Comparison of ENCODE assay signal across 1 fruit fly cellular context in the genomic region with DNA sequence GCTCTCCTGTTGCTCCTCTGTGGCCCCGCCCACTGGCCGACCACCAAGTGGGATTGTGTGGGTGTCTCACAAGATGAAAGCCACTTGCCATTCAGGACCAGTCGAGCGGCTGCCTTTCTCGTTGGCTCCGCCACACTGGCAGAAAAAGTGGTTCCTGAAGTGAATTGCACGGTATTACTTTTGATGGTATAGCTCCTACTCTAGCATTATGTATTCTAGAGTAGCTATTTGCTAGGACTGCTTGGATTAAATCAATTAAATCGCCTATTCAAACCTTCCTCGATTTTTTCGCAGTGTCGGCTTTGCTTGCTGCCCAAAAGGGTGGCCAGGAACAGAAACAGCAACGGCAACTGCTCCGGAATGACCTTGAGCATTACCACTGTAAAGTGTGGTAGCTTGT.
TF ChIP-seq lines count a peak whose summit lies in the region.

No protein-coding gene starts in this region.

TF ChIP-seq in whole organism, embryonic, 481 proteins besides CTCF, POLR2A, EP300 and RAD21 (continued from another document and continues in another):
- TF ChIP-seq Myb (GFP tag; optimal IDR thresholded peaks at IDR 0.05; lab: Kevin White, UChicago): no peak
- peak; percentile 33; the same call in 1 of the 2 replicates for TF ChIP-seq Drgx (GFP tag; IDR thresholded peaks at IDR 0.05; lab: Robert Waterston, UW)
- peak; percentile 53 for TF ChIP-seq HHEX (GFP tag; optimal IDR thresholded peaks at IDR 0.05; lab: Kevin White, UChicago)
- TF ChIP-seq bab2 (GFP tag; optimal IDR thresholded peaks at IDR 0.05; lab: Kevin White, UChicago): peak; percentile 86
- no peak for TF ChIP-seq tna (GFP tag; IDR thresholded peaks at IDR 0.05; lab: Robert Waterston, UW; ENCODE audit: partially characterized antibody)
- TF ChIP-seq CG13296 (GFP tag; optimal IDR thresholded peaks at IDR 0.05; lab: Kevin White, UChicago): peak; percentile 52
- TF ChIP-seq Atf3 (GFP tag; optimal IDR thresholded peaks at IDR 0.05; lab: Kevin White, UChicago): no peak
- no peak for TF ChIP-seq z (GFP tag; IDR thresholded peaks at IDR 0.05; lab: Robert Waterston, UW)
- peak; percentile 19 for TF ChIP-seq CG7556 (GFP tag; optimal IDR thresholded peaks at IDR 0.05; lab: Kevin White, UChicago)
- peak; percentile 41; the same call in 1 of the 2 replicates for TF ChIP-seq Ada2b (GFP tag; IDR thresholded peaks at IDR 0.05; lab: Robert Waterston, UW)
- TF ChIP-seq CG11085 (GFP tag; IDR thresholded peaks at IDR 0.05; lab: Robert Waterston, UW): 0 out of 2 replicates have a peak, but pooled peaks have one; percentile 40
- no peak for TF ChIP-seq CG30403 (GFP tag; optimal IDR thresholded peaks at IDR 0.05; lab: Kevin White, UChicago)
- peak; percentile 76 for TF ChIP-seq sens (GFP tag; lab: Kevin White, UChicago)
- TF ChIP-seq CG7271 (tag; optimal IDR thresholded peaks at IDR 0.05; lab: Kevin White, UChicago): no peak
- TF ChIP-seq twi (tag; optimal IDR thresholded peaks at IDR 0.05; lab: Kevin White, UChicago): no peak
- no peak for TF ChIP-seq chif (GFP tag; optimal IDR thresholded peaks at IDR 0.05; lab: Kevin White, UChicago)
- no peak for TF ChIP-seq CG1529 (GFP tag; optimal IDR thresholded peaks at IDR 0.05; lab: Kevin White, UChicago)
- TF ChIP-seq cg (GFP tag; optimal IDR thresholded peaks at IDR 0.05; lab: Kevin White, UChicago): no peak
- no peak for TF ChIP-seq CG15269 (tag; optimal IDR thresholded peaks at IDR 0.05; lab: Kevin White, UChicago)
- TF ChIP-seq Xrp1 (GFP tag; IDR thresholded peaks at IDR 0.05; lab: Robert Waterston, UW): peak; percentile 37; the same call in 1 of the 2 replicates
- TF ChIP-seq D19A (tag; optimal IDR thresholded peaks at IDR 0.05; lab: Kevin White, UChicago): no peak
- no peak for TF ChIP-seq CG9437 (GFP tag; optimal IDR thresholded peaks at IDR 0.05; lab: Kevin White, UChicago)
- TF ChIP-seq Elba2 (GFP tag; optimal IDR thresholded peaks at IDR 0.05; lab: Kevin White, UChicago): no peak
- TF ChIP-seq CG17186 (GFP tag; optimal IDR thresholded peaks at IDR 0.05; lab: Kevin White, UChicago): no peak
- TF ChIP-seq Fer3 (tag; optimal IDR thresholded peaks at IDR 0.05; lab: Kevin White, UChicago): peak; percentile 66
- TF ChIP-seq fd96Cb (tag; optimal IDR thresholded peaks at IDR 0.05; lab: Kevin White, UChicago): peak; percentile 25
- no peak for TF ChIP-seq her (GFP tag; optimal IDR thresholded peaks at IDR 0.05; lab: Kevin White, UChicago)
- TF ChIP-seq sna (GFP tag; IDR thresholded peaks at IDR 0.05; lab: Robert Waterston, UW; ENCODE audit: partially characterized antibody): no peak
- no peak for TF ChIP-seq esg (GFP tag; conservative IDR thresholded peaks at IDR 0.05; lab: Robert Waterston, UW)
- no peak for TF ChIP-seq MESR4 (GFP tag; optimal IDR thresholded peaks at IDR 0.05; lab: Kevin White, UChicago)
- no peak for TF ChIP-seq Usf (GFP tag; optimal IDR thresholded peaks at IDR 0.05; lab: Kevin White, UChicago)
- peak; percentile 54; the same call in 1 of the 3 replicates for TF ChIP-seq zfh1 (GFP tag; IDR thresholded peaks at IDR 0.05; lab: Robert Waterston, UW)
- TF ChIP-seq odd (GFP tag; optimal IDR thresholded peaks at IDR 0.05; lab: Kevin White, UChicago): no peak
- TF ChIP-seq CG4424 (GFP tag; optimal IDR thresholded peaks at IDR 0.05; lab: Kevin White, UChicago): peak; percentile 8
- peak; percentile 46 for TF ChIP-seq gro (GFP tag; optimal IDR thresholded peaks at IDR 0.05; lab: Kevin White, UChicago)
- TF ChIP-seq sens-2 (GFP tag; IDR thresholded peaks at IDR 0.05; lab: Robert Waterston, UW): no peak
- TF ChIP-seq Tbp (GFP tag; optimal IDR thresholded peaks at IDR 0.05; lab: Kevin White, UChicago): no peak
- no peak for TF ChIP-seq pita (GFP tag; optimal IDR thresholded peaks at IDR 0.05; lab: Kevin White, UChicago)
- no peak for TF ChIP-seq Sry-β (GFP tag; optimal IDR thresholded peaks at IDR 0.05; lab: Kevin White, UChicago)
- no peak for TF ChIP-seq btn (GFP tag; optimal IDR thresholded peaks at IDR 0.05; lab: Kevin White, UChicago)
- no peak for TF ChIP-seq Xbp1 (GFP tag; optimal IDR thresholded peaks at IDR 0.05; lab: Kevin White, UChicago)
- TF ChIP-seq CoRest (tag; optimal IDR thresholded peaks at IDR 0.05; lab: Kevin White, UChicago): no peak
- no peak for TF ChIP-seq CG12942 (GFP tag; optimal IDR thresholded peaks at IDR 0.05; lab: Kevin White, UChicago)
- TF ChIP-seq MBD-R2 (GFP tag; IDR thresholded peaks at IDR 0.05; lab: Robert Waterston, UW): peak; percentile 25; the same call in 1 of the 2 replicates
- peak; percentile 59 for TF ChIP-seq CG3281 (GFP tag; optimal IDR thresholded peaks at IDR 0.05; lab: Kevin White, UChicago)
- peak; percentile 8 for TF ChIP-seq Six4 (GFP tag; optimal IDR thresholded peaks at IDR 0.05; lab: Kevin White, UChicago)
- TF ChIP-seq H15 (GFP tag; IDR thresholded peaks at IDR 0.05; lab: Robert Waterston, UW): no peak
- no peak for TF ChIP-seq CG7987 (GFP tag; optimal IDR thresholded peaks at IDR 0.05; lab: Kevin White, UChicago)
- TF ChIP-seq al (GFP tag; IDR thresholded peaks at IDR 0.05; lab: Robert Waterston, UW): 0 out of 2 replicates have a peak, but pooled peaks have one; percentile 9
- TF ChIP-seq CG1792 (GFP tag; optimal IDR thresholded peaks at IDR 0.05; lab: Kevin White, UChicago): no peak
- no peak for TF ChIP-seq ac (GFP tag; optimal IDR thresholded peaks at IDR 0.05; lab: Kevin White, UChicago)
- TF ChIP-seq CG8765 (GFP tag; IDR thresholded peaks at IDR 0.05; lab: Robert Waterston, UW): no peak
- no peak for TF ChIP-seq sim (GFP tag; IDR thresholded peaks at IDR 0.05; lab: Robert Waterston, UW)
- TF ChIP-seq zen (tag; optimal IDR thresholded peaks at IDR 0.05; lab: Kevin White, UChicago): no peak
- peak; percentile 2 for TF ChIP-seq Side (GFP tag; optimal IDR thresholded peaks at IDR 0.05; lab: Kevin White, UChicago)
- no peak for TF ChIP-seq Hr39 (optimal IDR thresholded peaks at IDR 0.05; lab: Kevin White, UChicago)
- TF ChIP-seq zf30C (GFP tag; optimal IDR thresholded peaks at IDR 0.05; lab: Kevin White, UChicago): no peak
- no peak for TF ChIP-seq CG17802 (tag; optimal IDR thresholded peaks at IDR 0.05; lab: Kevin White, UChicago)
- no peak for TF ChIP-seq nerfin-2 (GFP tag; IDR thresholded peaks at IDR 0.05; lab: Robert Waterston, UW; ENCODE audit: partially characterized antibody)
- peak; percentile 65 for TF ChIP-seq D19B (GFP tag; optimal IDR thresholded peaks at IDR 0.05; lab: Kevin White, UChicago)
- no peak for TF ChIP-seq peb (GFP tag; IDR thresholded peaks at IDR 0.05; lab: Robert Waterston, UW)
- TF ChIP-seq Nf-YC (tag; optimal IDR thresholded peaks at IDR 0.05; lab: Kevin White, UChicago): no peak
- no peak for TF ChIP-seq Dref (GFP tag; IDR thresholded peaks at IDR 0.05; lab: Robert Waterston, UW)
- TF ChIP-seq hbn (GFP tag; IDR thresholded peaks at IDR 0.05; lab: Robert Waterston, UW; ENCODE audit: partially characterized antibody): no peak
- TF ChIP-seq CG11695 (GFP tag; IDR thresholded peaks at IDR 0.05; lab: Robert Waterston, UW): 0 out of 3 replicates have a peak, but pooled peaks have one; percentile 40
- TF ChIP-seq ranshi (GFP tag; IDR thresholded peaks at IDR 0.05; lab: Robert Waterston, UW): peak; percentile 59; the same call in 1 of the 2 replicates
- no peak for TF ChIP-seq Lpt (GFP tag; optimal IDR thresholded peaks at IDR 0.05; lab: Kevin White, UChicago)
- TF ChIP-seq CG33213 (GFP tag; optimal IDR thresholded peaks at IDR 0.05; lab: Kevin White, UChicago): no peak
- no peak for TF ChIP-seq usp (GFP tag; optimal IDR thresholded peaks at IDR 0.05; lab: Kevin White, UChicago)
- no peak for TF ChIP-seq HLH4C (GFP tag; IDR thresholded peaks at IDR 0.05; lab: Robert Waterston, UW; ENCODE audit: partially characterized antibody)
- TF ChIP-seq CG11560 (tag; IDR thresholded peaks at IDR 0.05; lab: Robert Waterston, UW): 0 out of 3 replicates have a peak, but pooled peaks have one; percentile 41
- TF ChIP-seq Opbp (GFP tag; IDR thresholded peaks at IDR 0.05; lab: Robert Waterston, UW; ENCODE audit: partially characterized antibody): no peak
- TF ChIP-seq CG8281 (tag; optimal IDR thresholded peaks at IDR 0.05; lab: Kevin White, UChicago): no peak
- no peak for TF ChIP-seq psq (GFP tag; optimal IDR thresholded peaks at IDR 0.05; lab: Kevin White, UChicago)
- TF ChIP-seq CG9797 (GFP tag; optimal IDR thresholded peaks at IDR 0.05; lab: Kevin White, UChicago): no peak
- TF ChIP-seq az2 (GFP tag; optimal IDR thresholded peaks at IDR 0.05; lab: Kevin White, UChicago): no peak
- TF ChIP-seq CG2202 (tag; optimal IDR thresholded peaks at IDR 0.05; lab: Kevin White, UChicago): no peak
- no peak for TF ChIP-seq CG6683 (GFP tag; optimal IDR thresholded peaks at IDR 0.05; lab: Kevin White, UChicago)
- no peak for TF ChIP-seq crp (GFP tag; optimal IDR thresholded peaks at IDR 0.05; lab: Kevin White, UChicago)
- peak; percentile 53; the same call in 1 of the 2 replicates for TF ChIP-seq sisA (GFP tag; IDR thresholded peaks at IDR 0.05; lab: Robert Waterston, UW)
- no peak for TF ChIP-seq CG42726 (GFP tag; IDR thresholded peaks at IDR 0.05; lab: Robert Waterston, UW; ENCODE audit: partially characterized antibody)
- no peak for TF ChIP-seq CG18764 (GFP tag; optimal IDR thresholded peaks at IDR 0.05; lab: Kevin White, UChicago)
- peak; percentile 90 for TF ChIP-seq Med (GFP tag; lab: Kevin White, UChicago)
- no peak for TF ChIP-seq HLHmδ (GFP tag; optimal IDR thresholded peaks at IDR 0.05; lab: Kevin White, UChicago)
- TF ChIP-seq CG16779 (GFP tag; IDR thresholded peaks at IDR 0.05; lab: Robert Waterston, UW): no peak
- TF ChIP-seq CG12659 (GFP tag; optimal IDR thresholded peaks at IDR 0.05; lab: Kevin White, UChicago): no peak
- TF ChIP-seq chinmo (GFP tag; IDR thresholded peaks at IDR 0.05; lab: Robert Waterston, UW; ENCODE audit: partially characterized antibody): no peak
- peak; percentile 52 for TF ChIP-seq CG6765 (GFP tag; optimal IDR thresholded peaks at IDR 0.05; lab: Kevin White, UChicago)
- TF ChIP-seq CG11398 (GFP tag; optimal IDR thresholded peaks at IDR 0.05; lab: Kevin White, UChicago): no peak
- peak; percentile 61 for TF ChIP-seq CG9932 (GFP tag; IDR thresholded peaks at IDR 0.05; lab: Robert Waterston, UW)
- TF ChIP-seq slp2 (GFP tag; optimal IDR thresholded peaks at IDR 0.05; lab: Kevin White, UChicago): no peak
- TF ChIP-seq Nf-YA (GFP tag; IDR thresholded peaks at IDR 0.05; lab: Robert Waterston, UW): 0 out of 2 replicates have a peak, but pooled peaks have one; percentile 23
- no peak for TF ChIP-seq HLH54F (GFP tag; optimal IDR thresholded peaks at IDR 0.05; lab: Kevin White, UChicago)
- no peak for TF ChIP-seq CG12391 (tag; optimal IDR thresholded peaks at IDR 0.05; lab: Kevin White, UChicago)
- peak; percentile 66 for TF ChIP-seq cwo (GFP tag; optimal IDR thresholded peaks at IDR 0.05; lab: Kevin White, UChicago)
- TF ChIP-seq CG1647 (GFP tag; optimal IDR thresholded peaks at IDR 0.05; lab: Kevin White, UChicago): no peak
- no peak for TF ChIP-seq CG15696 (tag; optimal IDR thresholded peaks at IDR 0.05; lab: Kevin White, UChicago)
- TF ChIP-seq Bteb2 (GFP tag; optimal IDR thresholded peaks at IDR 0.05; lab: Kevin White, UChicago): no peak
- no peak for TF ChIP-seq CG15073 (GFP tag; optimal IDR thresholded peaks at IDR 0.05; lab: Kevin White, UChicago)
- TF ChIP-seq CG12744 (GFP tag; optimal IDR thresholded peaks at IDR 0.05; lab: Kevin White, UChicago): no peak
- TF ChIP-seq CG6272 (GFP tag; IDR thresholded peaks at IDR 0.05; lab: Robert Waterston, UW): peak; percentile 21; the same call in 1 of the 2 replicates
- no peak for TF ChIP-seq sc (optimal IDR thresholded peaks at IDR 0.05; lab: Kevin White, UChicago)
- TF ChIP-seq sc (GFP tag; optimal IDR thresholded peaks at IDR 0.05; lab: Kevin White, UChicago): no peak
- TF ChIP-seq sob (GFP tag; IDR thresholded peaks at IDR 0.05; lab: Robert Waterston, UW): peak; percentile 46; the same call in 1 of the 2 replicates
- TF ChIP-seq E2f2 (GFP tag; IDR thresholded peaks at IDR 0.05; lab: Robert Waterston, UW): no peak
- TF ChIP-seq Mes4 (GFP tag; optimal IDR thresholded peaks at IDR 0.05; lab: Kevin White, UChicago): no peak
- no peak for TF ChIP-seq CG18262 (tag; optimal IDR thresholded peaks at IDR 0.05; lab: Kevin White, UChicago)
- TF ChIP-seq Gug (GFP tag; IDR thresholded peaks at IDR 0.05; lab: Robert Waterston, UW): peak; percentile 47; the same call in 2 of the 4 replicates
- TF ChIP-seq chm (GFP tag; IDR thresholded peaks at IDR 0.05; lab: Robert Waterston, UW): no peak
- TF ChIP-seq CG10462 (GFP tag; optimal IDR thresholded peaks at IDR 0.05; lab: Kevin White, UChicago): no peak
- no peak for TF ChIP-seq HmgD (GFP tag; optimal IDR thresholded peaks at IDR 0.05; lab: Kevin White, UChicago)
- no peak for TF ChIP-seq nerfin-1 (tag; optimal IDR thresholded peaks at IDR 0.05; lab: Kevin White, UChicago)
- no peak for TF ChIP-seq hth (optimal IDR thresholded peaks at IDR 0.05; lab: Kevin White, UChicago)
- peak; percentile 47 for TF ChIP-seq dmrt99B (tag; optimal IDR thresholded peaks at IDR 0.05; lab: Kevin White, UChicago)
- TF ChIP-seq da (GFP tag; optimal IDR thresholded peaks at IDR 0.05; lab: Kevin White, UChicago): no peak
- TF ChIP-seq Hand (GFP tag; optimal IDR thresholded peaks at IDR 0.05; lab: Kevin White, UChicago): peak; percentile 40
- TF ChIP-seq pan (optimal IDR thresholded peaks at IDR 0.05; lab: Kevin White, UChicago): no peak
- TF ChIP-seq pan (GFP tag; optimal IDR thresholded peaks at IDR 0.05 in 1 of 2, IDR thresholded peaks at IDR 0.05 in 1 of 2): peak in 1 of 2 experiments; percentile 62
- peak; percentile 3 for TF ChIP-seq lilli (GFP tag; optimal IDR thresholded peaks at IDR 0.05; lab: Kevin White, UChicago)
- TF ChIP-seq ase (GFP tag; IDR thresholded peaks at IDR 0.05; lab: Robert Waterston, UW): no peak
- TF ChIP-seq CG17361 (GFP tag; IDR thresholded peaks at IDR 0.05; lab: Robert Waterston, UW): no peak
- peak; percentile 58 for TF ChIP-seq CG9727 (GFP tag; optimal IDR thresholded peaks at IDR 0.05; lab: Kevin White, UChicago)
- TF ChIP-seq CG7786 (GFP tag; optimal IDR thresholded peaks at IDR 0.05; lab: Kevin White, UChicago): peak; percentile 23
- peak; percentile 54; the same call in 1 of the 3 replicates for TF ChIP-seq tgo (GFP tag; IDR thresholded peaks at IDR 0.05; lab: Robert Waterston, UW)
- TF ChIP-seq ken (GFP tag; IDR thresholded peaks at IDR 0.05; lab: Robert Waterston, UW): no peak
- no peak for TF ChIP-seq bsh (GFP tag; optimal IDR thresholded peaks at IDR 0.05; lab: Kevin White, UChicago)
- TF ChIP-seq CG14860 (GFP tag; IDR thresholded peaks at IDR 0.05; lab: Robert Waterston, UW; ENCODE audit: partially characterized antibody): no peak
- TF ChIP-seq CG4282 (GFP tag; optimal IDR thresholded peaks at IDR 0.05; lab: Kevin White, UChicago): no peak
- TF ChIP-seq maf-S (GFP tag; optimal IDR thresholded peaks at IDR 0.05; lab: Kevin White, UChicago): no peak
